Worm (Caenorhabditis elegans) whole organism, L4 larva: Measurements from ENCODE around the gene lin-2.
"Not testable (repeated sequence)": the region's sequence is repeated elsewhere in the genome, so short reads cannot be mapped to it uniquely, and the experiment has no call there.

Source experiments
- aha-1 ChIP-seq: fragments of 150-350 bp; peaks from one replicate; lab custom pipeline; 2014; ENCODE audit warnings: missing biosample characterization, missing genetic modification characterization
- ama-1 ChIP-seq: fragments of 150-350 bp; optimal IDR thresholded peaks from 2 replicates; lab custom pipeline; 2014; ENCODE audit warnings: inconsistent platforms, mixed read lengths
- ceh-82 ChIP-seq: sonication (generic microtip); optimal IDR thresholded peaks from 2 replicates; lab custom pipeline; 2017; ENCODE audit warnings: missing biosample characterization, missing genetic modification characterization
- fos-1 ChIP-seq: fragments of 150-350 bp; optimal IDR thresholded peaks from 2 replicates; lab custom pipeline; 2014; ENCODE audit warnings: missing biosample characterization, missing genetic modification characterization
- jun-1 ChIP-seq: fragments of 150-350 bp; optimal IDR thresholded peaks from 2 replicates; lab custom pipeline; 2014; ENCODE audit warnings: missing biosample characterization, missing genetic modification reagents, missing genetic modification characterization
- nhr-25 ChIP-seq: sonication (generic microtip); optimal IDR thresholded peaks from 2 replicates; lab custom pipeline; 2017; ENCODE audit warnings: missing genetic modification characterization, mild to moderate bottlenecking, missing compliant biosample characterization, antibody characterized with exemption, moderate library complexity, borderline replicate concordance; ENCODE audit not compliant: insufficient read depth
- nhr-28 ChIP-seq: fragments of 150-350 bp; optimal IDR thresholded peaks from 2 replicates; lab custom pipeline; 2014; ENCODE audit warnings: missing biosample characterization, missing genetic modification characterization
- pha-4 ChIP-seq, 2 experiments: fragments of 150-350 bp in 1 of 2; fragments of 200-800 bp in 1 of 2; sonication (Bioruptor generic) in 1 of 2; IDR thresholded peaks in 1 of 2; optimal IDR thresholded peaks in 1 of 2; 2 replicates each; pipeline versions ENCODE4 v1.3.6 to Lab custom; 2014 to 2022; ENCODE audit warnings: missing genetic modification characterization in 2 of 2, missing genetic modification reagents in 2 of 2, missing biosample characterization in 1 of 2, missing compliant biosample characterization in 1 of 2
- unc-130 ChIP-seq: sonication (generic microtip); optimal IDR thresholded peaks from 2 replicates; lab custom pipeline; 2016; ENCODE audit warnings: missing genetic modification reagents, missing genetic modification characterization, missing compliant biosample characterization

ce11 chrX:12447639-12448038 is 33.8 kb upstream of the lin-2 start:
- TF ChIP-seq fos-1 (tag; lab: Kevin White, UChicago); nhr-28 (tag; lab: Kevin White, UChicago); ama-1 (lab: Kevin White, UChicago); ceh-82; unc-130 (GFP tag; lab: Kevin White, UChicago); nhr-25; jun-1 (tag; lab: Kevin White, UChicago); aha-1 (tag; lab: Kevin White, UChicago); pha-4 (GFP tag; IDR thresholded peaks at IDR 0.05; lab: Robert Waterston, UW); pha-4 (tag; optimal IDR thresholded peaks at IDR 0.05; lab: Kevin White, UChicago): not testable (repeated sequence)
